Fruit fly (Drosophila melanogaster): ENCODE results near the gene Atg4a.

DNA sequence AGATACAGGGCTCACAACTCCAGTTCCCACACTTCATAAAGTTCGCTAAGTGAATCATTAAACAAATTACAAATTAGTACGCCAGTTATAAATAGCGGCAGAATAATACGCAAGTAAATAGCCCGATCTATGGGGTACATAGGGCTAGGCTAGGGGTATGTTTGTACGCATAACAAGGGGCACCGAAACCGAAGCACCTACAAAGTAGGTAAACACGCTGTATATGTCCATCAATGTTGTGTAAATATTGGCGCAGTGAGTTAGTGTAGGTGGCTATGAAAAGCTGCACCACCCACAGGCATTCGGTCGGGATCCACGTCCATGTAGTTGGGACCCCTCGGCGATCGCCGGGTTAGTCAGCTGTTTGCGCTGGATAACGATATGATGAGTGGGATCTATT lies 8.5 kb upstream of the Atg4a start:
- TF ChIP-seq usp (GFP tag; optimal IDR thresholded peaks at IDR 0.05) (no peak), EcR (GFP tag; optimal IDR thresholded peaks at IDR 0.05) (no peak), CG8478 (optimal IDR thresholded peaks at IDR 0.05) (no peak), pan (optimal IDR thresholded peaks at IDR 0.05) (no peak), psq (optimal IDR thresholded peaks at IDR 0.05) (no peak)

Data from whole organism.